Fruit fly (Drosophila melanogaster): ENCODE measurements around the gene CG32638.

- peak; percentile 69; the same call in 2 of the 3 replicates for TF ChIP-seq CG4496 (GFP tag; IDR thresholded peaks at IDR 0.05)
- TF ChIP-seq fd96Ca (GFP tag; IDR thresholded peaks at IDR 0.05) = peak; percentile 77; the same call in 2 of the 3 replicates
- peak; percentile 24 for TF ChIP-seq CG8301 (tag; optimal IDR thresholded peaks at IDR 0.05)
- peak; percentile 59 for TF ChIP-seq CG15710 (tag; optimal IDR thresholded peaks at IDR 0.05)
- TF ChIP-seq Ets98B (GFP tag; IDR thresholded peaks at IDR 0.05) = peak; percentile 76
- TF ChIP-seq EcR (GFP tag; optimal IDR thresholded peaks at IDR 0.05) = no peak
- peak; percentile 57 for TF ChIP-seq Pif1B (GFP tag; optimal IDR thresholded peaks at IDR 0.05)
Observed at dm6 chrX:13094085-13094764, 34.4 kb downstream of the CG32638 start, which contains the start of gene CG2200.
